Worm (Caenorhabditis elegans) whole organism, L4/young adult: ENCODE measurements around the gene F23F12.13.

Experiments used
- W03F9.2 ChIP-seq: fragments of 150-350 bp; optimal IDR thresholded peaks from 2 replicates; lab custom pipeline; 2014; ENCODE audit warnings: missing biosample characterization, missing genetic modification characterization
- him-1 ChIP-seq: sonication (generic microtip); optimal IDR thresholded peaks from 2 replicates; lab custom pipeline; 2016; ENCODE audit warnings: missing genotype, missing genetic modification reagents, missing genetic modification characterization, missing compliant biosample characterization

- TF ChIP-seq him-1 (no peak), W03F9.2 (tag; lab: Kevin White, UChicago) (no peak)
Observed at ce11 chrIII:6499102-6499501, 3.6 kb downstream of the F23F12.13 start.
